Fruit fly (Drosophila melanogaster): Measurements from ENCODE around the gene CG10657.

Gene CG10657

DNA sequence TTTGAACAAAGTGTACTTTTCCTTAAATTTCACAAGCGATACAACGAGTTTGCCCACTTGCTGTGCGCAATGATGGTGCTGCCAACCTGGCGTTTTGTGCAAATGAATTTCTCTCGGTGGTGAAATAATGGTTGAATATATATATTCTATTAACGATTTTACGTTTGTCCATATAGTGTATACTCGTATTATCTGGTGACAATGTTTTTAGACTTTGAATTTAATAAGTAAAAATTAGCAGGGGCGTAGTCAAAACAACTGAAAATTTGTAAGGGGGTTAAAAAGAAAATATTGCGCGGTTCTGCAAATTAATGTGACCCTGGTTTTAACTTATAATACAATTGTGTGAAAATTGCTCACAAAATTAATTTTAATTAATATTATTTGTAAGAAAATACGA lies 26.9 kb upstream of the CG10657 start, which contains the start of the genes ver and Gcn5 (continued):
- TF ChIP-seq CG17361 (GFP tag; IDR thresholded peaks at IDR 0.05), result peak; percentile 95
- TF ChIP-seq CG6689 (GFP tag; IDR thresholded peaks at IDR 0.05), result peak; percentile 95
- TF ChIP-seq knrl (GFP tag; IDR thresholded peaks at IDR 0.05; ENCODE audit: partially characterized antibody), result no peak
- TF ChIP-seq slp2 (GFP tag; optimal IDR thresholded peaks at IDR 0.05), result peak; percentile 66
- peak; percentile 79 for TF ChIP-seq CG16863 (GFP tag; optimal IDR thresholded peaks at IDR 0.05)
- peak; percentile 80 for TF ChIP-seq CG31388 (GFP tag; optimal IDR thresholded peaks at IDR 0.05)
- no peak for TF ChIP-seq Hr78 (GFP tag; optimal IDR thresholded peaks at IDR 0.05)
- 0 out of 3 replicates have a peak, but pooled peaks have one; percentile 77 for TF ChIP-seq CG2199 (GFP tag; IDR thresholded peaks at IDR 0.05)
- TF ChIP-seq CG4360 (GFP tag; IDR thresholded peaks at IDR 0.05), result peak; percentile 63
- TF ChIP-seq CG15011 (GFP tag; optimal IDR thresholded peaks at IDR 0.05), result peak; percentile 74
- TF ChIP-seq Med (GFP tag), result peak; percentile 98
- TF ChIP-seq CG14441 (GFP tag; IDR thresholded peaks at IDR 0.05), result peak; percentile 94
- TF ChIP-seq CG17829 (tag; optimal IDR thresholded peaks at IDR 0.05), result peak; percentile 91
- peak; percentile 63; the same call in 1 of the 3 replicates for TF ChIP-seq z (GFP tag; IDR thresholded peaks at IDR 0.05)
- peak; percentile 78 for TF ChIP-seq jumu (GFP tag; optimal IDR thresholded peaks at IDR 0.05)
- no peak for TF ChIP-seq kni (GFP tag; optimal IDR thresholded peaks at IDR 0.05)
- peak; percentile 90 for TF ChIP-seq Ssrp (tag; optimal IDR thresholded peaks at IDR 0.05)
- TF ChIP-seq CG1529 (GFP tag; optimal IDR thresholded peaks at IDR 0.05), result peak; percentile 84
- peak; percentile 56 for TF ChIP-seq Myb (GFP tag; optimal IDR thresholded peaks at IDR 0.05)
- TF ChIP-seq trem (tag; optimal IDR thresholded peaks at IDR 0.05), result peak; percentile 100
- no peak for TF ChIP-seq ato (GFP tag; IDR thresholded peaks at IDR 0.05; ENCODE audit: partially characterized antibody)
- TF ChIP-seq Gug (GFP tag; IDR thresholded peaks at IDR 0.05), result peak; percentile 94
- peak; percentile 77 for TF ChIP-seq mirr (GFP tag; optimal IDR thresholded peaks at IDR 0.05)
- TF ChIP-seq btn (GFP tag; optimal IDR thresholded peaks at IDR 0.05), result peak; percentile 63
- no peak for TF ChIP-seq Vsx1 (GFP tag; optimal IDR thresholded peaks at IDR 0.05)
- TF ChIP-seq Ets65A (GFP tag), result peak; percentile 98
- TF ChIP-seq hbn (GFP tag; IDR thresholded peaks at IDR 0.05; ENCODE audit: partially characterized antibody), result no peak
- peak; percentile 68 for TF ChIP-seq Adf1 (GFP tag; IDR thresholded peaks at IDR 0.05)
- TF ChIP-seq crp (GFP tag; optimal IDR thresholded peaks at IDR 0.05), result peak in 1 of 2 experiments; percentile 65
- TF ChIP-seq CG8089 (GFP tag; optimal IDR thresholded peaks at IDR 0.05), result peak; percentile 70
- no peak for TF ChIP-seq unc-4 (GFP tag; IDR thresholded peaks at IDR 0.05; ENCODE audit: partially characterized antibody)
- TF ChIP-seq tio (GFP tag; optimal IDR thresholded peaks at IDR 0.05), result no peak
- TF ChIP-seq Hmr (GFP tag; optimal IDR thresholded peaks at IDR 0.05), result peak; percentile 92
- peak; percentile 81 for TF ChIP-seq scrt (GFP tag; optimal IDR thresholded peaks at IDR 0.05)
- TF ChIP-seq gsb (GFP tag; IDR thresholded peaks at IDR 0.05), result peak; percentile 88
- TF ChIP-seq CG6813 (GFP tag; optimal IDR thresholded peaks at IDR 0.05), result peak; percentile 83
- TF ChIP-seq cas (GFP tag; IDR thresholded peaks at IDR 0.05), result peak; percentile 77
- TF ChIP-seq Mes4 (GFP tag; optimal IDR thresholded peaks at IDR 0.05), result peak; percentile 54
- peak; percentile 81 for TF ChIP-seq tup (GFP tag; optimal IDR thresholded peaks at IDR 0.05)
- TF ChIP-seq bsh (GFP tag; optimal IDR thresholded peaks at IDR 0.05), result peak; percentile 83 to 91
- TF ChIP-seq twi (tag; optimal IDR thresholded peaks at IDR 0.05), result peak; percentile 73
- TF ChIP-seq Ets97D (GFP tag; optimal IDR thresholded peaks at IDR 0.05), result peak; percentile 85
- TF ChIP-seq CG4404 (GFP tag; IDR thresholded peaks at IDR 0.05), result peak; percentile 87
- peak; percentile 95 for TF ChIP-seq Ptx1 (GFP tag; IDR thresholded peaks at IDR 0.05)
- peak; percentile 93 for TF ChIP-seq al (GFP tag; IDR thresholded peaks at IDR 0.05)
- peak; percentile 88 for TF ChIP-seq gcm (GFP tag; optimal IDR thresholded peaks at IDR 0.05)
- peak; percentile 57; the same call in 1 of the 2 replicates for TF ChIP-seq Lim3 (GFP tag; IDR thresholded peaks at IDR 0.05)
- no peak for TF ChIP-seq CG6791 (GFP tag; IDR thresholded peaks at IDR 0.05; ENCODE audit: partially characterized antibody)
- TF ChIP-seq CG10321 (GFP tag; IDR thresholded peaks at IDR 0.05), result peak; percentile 72
- peak; percentile 30 for TF ChIP-seq pb (GFP tag; optimal IDR thresholded peaks at IDR 0.05)

Measured in whole organism, embryonic.